Worm (Caenorhabditis elegans) whole organism, L1 larva: ENCODE data around the gene acp-5.

ENCODE experiments used
- C04F5.9 ChIP-seq: sonication (generic microtip); optimal IDR thresholded peaks from 2 replicates; lab custom pipeline; 2016; ENCODE audit warnings: missing genetic modification characterization, missing compliant biosample characterization
- C34B4.2 ChIP-seq: sonication (generic microtip); optimal IDR thresholded peaks from 2 replicates; lab custom pipeline; 2017; ENCODE audit warnings: mild to moderate bottlenecking, missing genetic modification characterization, missing compliant biosample characterization
- Y116A8C.19 ChIP-seq: sonication (generic microtip); optimal IDR thresholded peaks from 2 replicates; lab custom pipeline; 2016; ENCODE audit warnings: missing compliant biosample characterization, missing genetic modification characterization, borderline replicate concordance
- aha-1 ChIP-seq: fragments of 150-350 bp; optimal IDR thresholded peaks from 2 replicates; lab custom pipeline; 2014; ENCODE audit warnings: missing biosample characterization, missing genetic modification characterization
- aly-2 ChIP-seq: fragments of 150-350 bp; optimal IDR thresholded peaks from 2 replicates; lab custom pipeline; 2014; ENCODE audit warnings: missing biosample characterization, missing genetic modification characterization
- blmp-1 ChIP-seq: fragments of 150-350 bp; optimal IDR thresholded peaks from 2 replicates; lab custom pipeline; 2014; ENCODE audit warnings: missing biosample characterization, missing genetic modification characterization
- ceh-8 ChIP-seq: fragments of 200-800 bp; sonication (Bioruptor generic); optimal IDR thresholded peaks from 2 replicates; lab custom pipeline; 2018; ENCODE audit warnings: mild to moderate bottlenecking, missing genetic modification characterization, moderate library complexity, missing compliant biosample characterization
- ceh-88 ChIP-seq: fragments of 200-800 bp; sonication (Bioruptor generic); IDR thresholded peaks from 2 replicates; pipeline ENCODE4 v1.3.6; 2022; ENCODE audit warnings: missing genetic modification characterization, missing compliant biosample characterization
- efl-3 ChIP-seq: fragments of 200-800 bp; sonication (Bioruptor generic); optimal IDR thresholded peaks from 2 replicates; lab custom pipeline; 2018; ENCODE audit warnings: mild to moderate bottlenecking, missing genetic modification characterization, missing compliant biosample characterization
- egl-13 ChIP-seq: sonication (generic microtip); optimal IDR thresholded peaks from 2 replicates; lab custom pipeline; 2016; ENCODE audit warnings: missing genotype, missing genetic modification reagents, missing genetic modification characterization, missing compliant biosample characterization
- egl-27 ChIP-seq, 2 experiments: fragments of 150-350 bp in 1 of 2; sonication (generic microtip); optimal IDR thresholded peaks; 3 replicates each; lab custom pipeline; 2017 to 2018; ENCODE audit warnings: missing biosample characterization in 2 of 2, missing genetic modification characterization in 2 of 2, missing genetic modification reagents in 2 of 2
- elt-3 ChIP-seq, 6 experiments: fragments of 150-350 bp in 1 of 6; sonication (generic microtip); optimal IDR thresholded peaks; 2 replicates each; lab custom pipeline; 2017 to 2018; ENCODE audit warnings: missing biosample characterization in 6 of 6, missing genetic modification characterization in 6 of 6, inconsistent platforms in 1 of 6
- fkh-4 ChIP-seq: sonication (generic microtip); optimal IDR thresholded peaks from 2 replicates; lab custom pipeline; 2016; ENCODE audit warnings: missing compliant biosample characterization, missing genetic modification characterization, borderline replicate concordance
- fos-1 ChIP-seq: fragments of 150-350 bp; optimal IDR thresholded peaks from 2 replicates; lab custom pipeline; 2014; ENCODE audit warnings: missing biosample characterization, missing genetic modification characterization
- grh-1 ChIP-seq: fragments of 200-800 bp; sonication (Bioruptor generic); IDR thresholded peaks from 2 replicates; pipeline ENCODE4 v1.3.6; 2022; ENCODE audit warnings: missing genetic modification reagents, missing genetic modification characterization, missing compliant biosample characterization
- hlh-17 ChIP-seq: fragments of 200-800 bp; sonication (Bioruptor generic); optimal IDR thresholded peaks from 2 replicates; lab custom pipeline; 2018; ENCODE audit warnings: missing genetic modification characterization, mild to moderate bottlenecking, missing compliant biosample characterization, moderate library complexity, borderline replicate concordance
- irx-1 ChIP-seq: sonication (generic microtip); optimal IDR thresholded peaks from 2 replicates; lab custom pipeline; 2016; ENCODE audit warnings: missing genetic modification characterization, missing compliant biosample characterization
- isw-1 ChIP-seq: fragments of 200-800 bp; sonication (Bioruptor generic); IDR thresholded peaks from 2 replicates; pipeline ENCODE4 v1.3.6; 2022; ENCODE audit warnings: missing genetic modification characterization, missing compliant biosample characterization
- lin-13 ChIP-seq: fragments of 150-350 bp; optimal IDR thresholded peaks from 2 replicates; lab custom pipeline; 2014; ENCODE audit warnings: missing biosample characterization, missing genetic modification reagents, missing genetic modification characterization
- lin-14 ChIP-seq: fragments of 200-800 bp; sonication (Bioruptor generic); optimal IDR thresholded peaks from 2 replicates; lab custom pipeline; 2018; ENCODE audit warnings: mild to moderate bottlenecking, missing genetic modification characterization, moderate library complexity, missing compliant biosample characterization
- lin-35 ChIP-seq, 2 experiments: fragments of 150-350 bp; optimal IDR thresholded peaks; 2 replicates each; lab custom pipeline; 2014; ENCODE audit warnings: missing biosample characterization in 2 of 2, missing genetic modification characterization in 2 of 2, missing genetic modification reagents in 2 of 2
- lir-3 ChIP-seq: sonication (generic microtip); optimal IDR thresholded peaks from 2 replicates; lab custom pipeline; 2016; ENCODE audit warnings: mild to moderate bottlenecking, missing genetic modification characterization, moderate library complexity, missing compliant biosample characterization; ENCODE audit not compliant: poor library complexity
- lsy-2 ChIP-seq, 2 experiments: fragments of 150-350 bp; optimal IDR thresholded peaks; 2 replicates each; lab custom pipeline; 2014; ENCODE audit warnings: missing biosample characterization in 2 of 2, missing genetic modification characterization in 2 of 2
- mef-2 ChIP-seq: fragments of 150-350 bp; optimal IDR thresholded peaks from 2 replicates; lab custom pipeline; 2014; ENCODE audit warnings: missing biosample characterization, missing genetic modification characterization
- mep-1 ChIP-seq: fragments of 150-350 bp; optimal IDR thresholded peaks from 2 replicates; lab custom pipeline; 2014; ENCODE audit warnings: missing biosample characterization, missing genetic modification characterization
- nhr-12 ChIP-seq: sonication (generic microtip); optimal IDR thresholded peaks from 2 replicates; lab custom pipeline; 2017; ENCODE audit warnings: missing biosample characterization, missing genetic modification characterization
- nhr-19 ChIP-seq: fragments of 200-800 bp; sonication (Bioruptor generic); conservative IDR thresholded peaks from 2 replicates; pipeline ENCODE4 v1.3.6; 2022; ENCODE audit warnings: missing genetic modification characterization, missing compliant biosample characterization
- nhr-20 ChIP-seq: sonication (generic microtip); optimal IDR thresholded peaks from 2 replicates; lab custom pipeline; 2016; ENCODE audit warnings: mild to moderate bottlenecking, missing genetic modification characterization, missing compliant biosample characterization
- nhr-47 ChIP-seq: sonication (generic microtip); optimal IDR thresholded peaks from 2 replicates; lab custom pipeline; 2016; ENCODE audit warnings: mild to moderate bottlenecking, missing genetic modification characterization, moderate library complexity, missing compliant biosample characterization
- nhr-71 ChIP-seq: sonication (generic microtip); optimal IDR thresholded peaks from 2 replicates; lab custom pipeline; 2016; ENCODE audit warnings: mild to moderate bottlenecking, missing genetic modification characterization, moderate library complexity, missing compliant biosample characterization
- nhr-76 ChIP-seq: sonication (generic microtip); optimal IDR thresholded peaks from 2 replicates; lab custom pipeline; 2017; ENCODE audit warnings: missing biosample characterization, missing genetic modification characterization
- nhr-84 ChIP-seq: sonication (generic microtip); optimal IDR thresholded peaks from 2 replicates; lab custom pipeline; 2017; ENCODE audit warnings: missing biosample characterization, missing genetic modification characterization
- nhr-85 ChIP-seq: sonication (generic microtip); peaks from one replicate; lab custom pipeline; 2016; ENCODE audit warnings: missing genetic modification characterization, inconsistent platforms, missing compliant biosample characterization
- nhr-90 ChIP-seq: sonication (generic microtip); optimal IDR thresholded peaks from 2 replicates; lab custom pipeline; 2016; ENCODE audit warnings: mild to moderate bottlenecking, missing genetic modification characterization, missing compliant biosample characterization; ENCODE audit not compliant: poor library complexity
- pag-3 ChIP-seq: sonication (generic microtip); optimal IDR thresholded peaks from 2 replicates; lab custom pipeline; 2017; ENCODE audit warnings: missing genetic modification characterization, mild to moderate bottlenecking, missing compliant biosample characterization, antibody characterized with exemption, borderline replicate concordance; ENCODE audit not compliant: insufficient read depth
- pax-3 ChIP-seq: fragments of 200-800 bp; sonication (Bioruptor generic); optimal IDR thresholded peaks from 2 replicates; lab custom pipeline; 2018; ENCODE audit warnings: mild to moderate bottlenecking, missing genetic modification characterization, moderate library complexity, missing compliant biosample characterization
- pqm-1 ChIP-seq: sonication (generic microtip); optimal IDR thresholded peaks from 3 replicates; lab custom pipeline; 2017; ENCODE audit warnings: missing biosample characterization, missing genetic modification characterization
- rnt-1 ChIP-seq: sonication (generic microtip); optimal IDR thresholded peaks from 2 replicates; lab custom pipeline; 2016; ENCODE audit warnings: mild to moderate bottlenecking, missing genetic modification characterization, moderate library complexity, missing compliant biosample characterization
- snu-23 ChIP-seq: sonication (generic microtip); optimal IDR thresholded peaks from 2 replicates; lab custom pipeline; 2016; ENCODE audit warnings: missing genetic modification characterization, missing compliant biosample characterization
- sox-4 ChIP-seq: sonication (generic microtip); optimal IDR thresholded peaks from 2 replicates; lab custom pipeline; 2016; ENCODE audit warnings: missing genetic modification characterization, missing compliant biosample characterization
- sup-37 ChIP-seq: fragments of 200-800 bp; sonication (Bioruptor generic); optimal IDR thresholded peaks from 2 replicates; lab custom pipeline; 2018; ENCODE audit warnings: mild to moderate bottlenecking, missing genetic modification characterization, missing compliant biosample characterization
- swsn-7 ChIP-seq: sonication (generic microtip); optimal IDR thresholded peaks from 2 replicates; lab custom pipeline; 2016; ENCODE audit warnings: missing genetic modification characterization, missing compliant biosample characterization
- unc-130 ChIP-seq: fragments of 150-350 bp; optimal IDR thresholded peaks from 2 replicates; lab custom pipeline; 2017; ENCODE audit warnings: missing biosample characterization, missing genetic modification characterization, inconsistent platforms
- unc-86 ChIP-seq: sonication (generic microtip); optimal IDR thresholded peaks from 2 replicates; lab custom pipeline; 2016; ENCODE audit warnings: missing genetic modification characterization, missing compliant biosample characterization
- ztf-11 ChIP-seq, 2 experiments: sonication (generic microtip); optimal IDR thresholded peaks; 2 replicates each; lab custom pipeline; 2016 to 2017; ENCODE audit warnings: missing genetic modification characterization in 2 of 2, missing biosample characterization in 1 of 2, missing compliant biosample characterization in 1 of 2

acp-5 gene

DNA sequence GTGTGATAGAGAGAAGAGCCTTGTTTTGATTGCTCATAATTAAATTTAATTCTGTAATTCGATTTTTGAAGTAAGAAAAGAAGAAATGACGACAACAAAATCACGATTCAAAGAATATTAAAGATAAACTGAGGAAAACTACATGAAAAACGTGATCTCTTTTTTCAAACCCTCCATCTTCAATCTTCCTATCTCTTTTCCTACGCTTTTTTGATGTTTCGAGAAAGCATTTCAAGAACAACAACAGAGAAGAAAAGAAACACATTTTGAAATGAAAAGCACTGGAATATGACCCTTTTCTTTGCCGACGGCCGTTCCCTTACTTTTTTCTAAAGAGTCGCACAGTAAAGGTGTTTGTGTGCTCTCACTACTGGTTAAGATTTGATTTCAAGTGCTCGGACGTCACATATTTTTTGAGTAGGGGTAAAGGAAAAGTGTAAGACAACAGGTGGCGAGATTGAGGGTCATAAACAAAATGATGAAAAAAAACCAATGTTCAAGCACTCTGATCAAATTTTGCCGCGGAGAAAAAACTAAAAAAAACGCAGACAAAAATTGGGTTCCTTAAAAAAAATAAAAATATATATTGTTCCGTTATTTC, 23.3 kb upstream of the acp-5 start, which contains the start of gene F13D11.3:
TSS of gene F13D11.3 (minus strand) at position 51 of the 601 bp plus-strand sequence.
- no peak for TF ChIP-seq C34B4.2 (tag; lab: Kevin White, UChicago)
- TF ChIP-seq nhr-20 = peak; percentile 9
- TF ChIP-seq lsy-2 (tag; optimal IDR thresholded peaks at IDR 0.05; lab: Kevin White, UChicago) = peak in 1 of 2 experiments; percentile 21
- TF ChIP-seq rnt-1 = peak; percentile 45
- TF ChIP-seq fkh-4 (tag; lab: Kevin White, UChicago) = no peak
- no peak for TF ChIP-seq unc-86 (tag; lab: Kevin White, UChicago)
- TF ChIP-seq aha-1 = no peak
- TF ChIP-seq nhr-71 (tag; lab: Kevin White, UChicago) = peak; percentile 44
- TF ChIP-seq pqm-1 (tag; lab: Kevin White, UChicago) = no peak
- TF ChIP-seq pag-3 = no peak
- TF ChIP-seq snu-23 = no peak
- TF ChIP-seq lin-14 = peak; percentile 39

DNA sequence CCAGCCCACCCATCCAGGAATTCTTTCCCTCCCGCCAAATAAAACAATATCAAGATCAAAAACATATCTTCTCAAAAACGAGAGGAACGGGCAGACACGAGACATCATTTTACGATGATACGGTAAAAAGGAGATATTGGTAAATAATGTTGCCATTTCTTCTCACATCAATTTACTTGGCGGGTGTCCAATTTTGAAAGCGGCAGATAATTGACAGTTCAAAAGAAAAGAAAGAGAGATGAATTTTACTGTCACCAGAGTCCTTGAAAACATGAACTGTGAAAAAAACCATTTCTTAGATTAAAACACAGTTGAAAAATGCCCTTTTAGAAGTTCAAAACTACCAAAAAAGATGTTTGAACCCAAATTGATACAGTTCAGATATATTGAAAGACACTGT, 18.6 kb upstream of the acp-5 start:
- peak; percentile 20 for TF ChIP-seq nhr-90 (tag; lab: Kevin White, UChicago)
- TF ChIP-seq elt-3 (tag; optimal IDR thresholded peaks at IDR 0.05; lab: Kevin White, UChicago) = peak in 2 of 6 experiments; percentile 25 to 50
- TF ChIP-seq nhr-19 = peak; percentile 12; the same call in 1 of the 2 replicates
- no peak for TF ChIP-seq pag-3
- peak; percentile 66 for TF ChIP-seq blmp-1
- peak; percentile 39 for TF ChIP-seq nhr-20
- TF ChIP-seq unc-86 (tag; lab: Kevin White, UChicago) = no peak
- TF ChIP-seq nhr-85 (tag; lab: Kevin White, UChicago) = peak; percentile 96
- TF ChIP-seq sup-37 (GFP tag; lab: Kevin White, UChicago) = no peak
- peak; percentile 83 for TF ChIP-seq lin-14
- peak; percentile 67 for TF ChIP-seq nhr-71 (tag; lab: Kevin White, UChicago)
- peak; percentile 31 for TF ChIP-seq snu-23
- no peak for TF ChIP-seq C04F5.9 (tag; lab: Kevin White, UChicago)
- TF ChIP-seq rnt-1 = peak; percentile 5
- TF ChIP-seq egl-13 (tag; lab: Kevin White, UChicago) = no peak
- no peak for TF ChIP-seq C34B4.2 (tag; lab: Kevin White, UChicago)
- peak; percentile 76 for TF ChIP-seq mep-1 (tag; lab: Kevin White, UChicago)
- peak in 1 of 2 experiments; percentile 23 for TF ChIP-seq lsy-2 (tag; optimal IDR thresholded peaks at IDR 0.05; lab: Kevin White, UChicago)

DNA sequence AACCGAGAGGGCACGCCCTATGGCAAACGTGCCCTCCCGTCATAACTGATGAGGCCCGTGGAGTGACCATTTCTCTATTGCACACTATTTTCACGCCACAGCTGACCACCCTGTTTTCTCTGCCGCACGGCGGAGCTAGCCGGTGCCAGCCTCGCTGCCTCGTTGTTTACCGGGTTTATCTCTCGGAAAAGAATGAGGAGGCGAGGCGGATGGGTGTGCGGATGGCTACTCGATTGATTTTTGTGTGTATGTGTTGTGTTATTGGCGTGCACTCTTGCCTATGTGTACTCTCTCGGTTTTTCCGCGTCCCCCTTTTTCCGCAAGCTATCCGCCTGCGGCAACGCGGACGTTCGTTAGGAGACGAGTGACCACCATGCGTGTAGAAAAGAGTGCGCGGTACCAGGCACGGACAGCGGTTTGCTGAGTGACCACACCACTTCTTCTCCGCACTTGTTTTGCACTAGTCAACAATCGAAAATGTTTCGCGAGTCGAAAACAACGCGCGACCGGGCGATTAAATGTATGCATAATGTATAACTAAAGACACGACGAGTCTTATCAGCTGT, 17.2 kb upstream of the acp-5 start:
- TF ChIP-seq aly-2 (tag; lab: Kevin White, UChicago) (no peak), irx-1 (tag; lab: Kevin White, UChicago) (no peak), ceh-8 (no peak), nhr-47 (peak; percentile 71), nhr-12 (tag; lab: Kevin White, UChicago) (no peak), lin-13 (GFP tag; lab: Kevin White, UChicago) (no peak), C34B4.2 (tag; lab: Kevin White, UChicago) (no peak), grh-1 (no peak), hlh-17 (no peak), nhr-20 (peak; percentile 50), sup-37 (GFP tag; lab: Kevin White, UChicago) (no peak), fos-1 (tag; lab: Kevin White, UChicago) (no peak), egl-27 (tag; optimal IDR thresholded peaks at IDR 0.05; lab: Kevin White, UChicago) (no peak), swsn-7 (tag; lab: Kevin White, UChicago) (peak; percentile 52), sox-4 (no peak), isw-1 (GFP tag; lab: Robert Waterston, UW) (no peak), lin-35 (GFP tag; optimal IDR thresholded peaks at IDR 0.05; lab: Kevin White, UChicago) (peak in 1 of 2 experiments; percentile 22), rnt-1 (peak; percentile 64), nhr-84 (no peak), Y116A8C.19 (tag; lab: Kevin White, UChicago) (no peak), ztf-11 (tag; optimal IDR thresholded peaks at IDR 0.05; lab: Kevin White, UChicago) (peak in 1 of 2 experiments; percentile 24), ceh-88 (no peak; the same call in 1 of the 2 replicates), efl-3 (GFP tag; lab: Kevin White, UChicago) (peak; percentile 29), fkh-4 (tag; lab: Kevin White, UChicago) (no peak), unc-130 (tag; lab: Kevin White, UChicago) (no peak), blmp-1 (peak; percentile 38), lir-3 (tag; lab: Kevin White, UChicago) (no peak), lsy-2 (tag; optimal IDR thresholded peaks at IDR 0.05; lab: Kevin White, UChicago) (peak; percentile 40 to 49), pax-3 (no peak), mef-2 (tag; lab: Kevin White, UChicago) (peak; percentile 27), nhr-76 (tag; lab: Kevin White, UChicago) (no peak)
